Worm (Caenorhabditis elegans) whole organism, early embryonic: Measurements from ENCODE around the gene elc-2.

Source experiments
- B0310.2 ChIP-seq: sonication (generic microtip); optimal IDR thresholded peaks from 2 replicates; lab custom pipeline; 2016; ENCODE audit warnings: mild to moderate bottlenecking, missing genetic modification characterization, missing compliant biosample characterization
- F13C5.2 ChIP-seq: sonication (generic microtip); optimal IDR thresholded peaks from 2 replicates; lab custom pipeline; 2017; ENCODE audit warnings: mild to moderate bottlenecking, missing genetic modification characterization, inconsistent platforms, missing compliant biosample characterization
- aly-1 ChIP-seq: sonication (generic microtip); optimal IDR thresholded peaks from 2 replicates; lab custom pipeline; 2016; ENCODE audit warnings: missing genetic modification characterization, missing compliant biosample characterization
- ama-1 ChIP-seq: fragments of 150-350 bp; optimal IDR thresholded peaks from 2 replicates; lab custom pipeline; 2014
- ceh-13 ChIP-seq: fragments of 200-800 bp; sonication (Bioruptor generic); optimal IDR thresholded peaks from 2 replicates; lab custom pipeline; 2018; ENCODE audit warnings: mild to moderate bottlenecking, missing genetic modification characterization, missing compliant biosample characterization
- ceh-36 ChIP-seq: sonication (generic microtip); optimal IDR thresholded peaks from 2 replicates; lab custom pipeline; 2016; ENCODE audit warnings: missing genetic modification characterization, inconsistent platforms, missing compliant biosample characterization
- ets-7 ChIP-seq: sonication (generic microtip); optimal IDR thresholded peaks from 2 replicates; lab custom pipeline; 2016; ENCODE audit warnings: missing genotype, missing genetic modification characterization, missing compliant biosample characterization
- flt-1 ChIP-seq: fragments of 200-800 bp; sonication (Bioruptor generic); IDR thresholded peaks from 2 replicates; pipeline ENCODE4 v1.3.6; 2022; ENCODE audit warnings: missing genetic modification characterization, missing compliant biosample characterization
- hmbx-1 ChIP-seq: sonication (generic microtip); optimal IDR thresholded peaks from 2 replicates; lab custom pipeline; 2016; ENCODE audit warnings: mild to moderate bottlenecking, missing genetic modification characterization, missing compliant biosample characterization
- hmg-4 ChIP-seq: fragments of 200-800 bp; sonication (Bioruptor generic); optimal IDR thresholded peaks from 2 replicates; lab custom pipeline; 2018; ENCODE audit warnings: mild to moderate bottlenecking, missing genetic modification characterization, missing compliant biosample characterization
- hnd-1 ChIP-seq: sonication (generic microtip); optimal IDR thresholded peaks from 2 replicates; lab custom pipeline; 2016; ENCODE audit warnings: missing genetic modification characterization, missing compliant biosample characterization
- pes-1 ChIP-seq: fragments of 200-800 bp; sonication (Bioruptor generic); IDR thresholded peaks from 2 replicates; pipeline ENCODE4 v1.3.6; 2022; ENCODE audit warnings: missing genetic modification reagents, missing genetic modification characterization, missing compliant biosample characterization
- scrt-1 ChIP-seq: fragments of 200-800 bp; sonication (Bioruptor generic); IDR thresholded peaks from 2 replicates; pipeline ENCODE4 v1.3.6; 2022; ENCODE audit warnings: missing genetic modification characterization, missing compliant biosample characterization
- sea-1 ChIP-seq: fragments of 200-800 bp; sonication (Bioruptor generic); conservative IDR thresholded peaks from 2 replicates; pipeline ENCODE4 v1.3.6; 2022; ENCODE audit warnings: missing genetic modification characterization, missing compliant biosample characterization
- tbx-11 ChIP-seq: fragments of 200-800 bp; sonication (Bioruptor generic); IDR thresholded peaks from 2 replicates; pipeline ENCODE4 v1.3.6; 2022; ENCODE audit warnings: missing genetic modification characterization, missing compliant biosample characterization
- tbx-37 ChIP-seq: fragments of 200-800 bp; sonication (Bioruptor generic); conservative IDR thresholded peaks from 2 replicates; pipeline ENCODE4 v1.3.6; 2022; ENCODE audit warnings: missing genetic modification reagents, missing genetic modification characterization, missing compliant biosample characterization
- tra-4 ChIP-seq: sonication (generic microtip); optimal IDR thresholded peaks from 2 replicates; lab custom pipeline; 2017; ENCODE audit warnings: missing genetic modification characterization, missing compliant biosample characterization

elc-2 gene

ce11 chrX:1737606-1738005, 40.3 kb downstream of the elc-2 start, which contains the start of gene F07G6.10:
Gene F07G6.10, plus strand, starts transcription at chrX:1737906.
- no peak for TF ChIP-seq tra-4 (tag; lab: Kevin White, UChicago)
- no peak for TF ChIP-seq hmbx-1 (tag; lab: Kevin White, UChicago)
- no peak for TF ChIP-seq flt-1
- TF ChIP-seq ets-7 (tag; lab: Kevin White, UChicago), result no peak
- TF ChIP-seq tbx-11, result no peak
- TF ChIP-seq ama-1 (lab: Kevin White, UChicago), result no peak
- no peak for TF ChIP-seq ceh-13 (GFP tag; lab: Kevin White, UChicago)
- no peak for TF ChIP-seq F13C5.2 (tag; lab: Kevin White, UChicago)
- no peak for TF ChIP-seq tbx-37 (GFP tag; lab: Robert Waterston, UW)
- TF ChIP-seq hnd-1, result no peak
- TF ChIP-seq scrt-1 (GFP tag; lab: Robert Waterston, UW), result no peak
- no peak for TF ChIP-seq ceh-36 (tag; lab: Kevin White, UChicago)
- no peak for TF ChIP-seq pes-1 (GFP tag; lab: Robert Waterston, UW)
- no peak for TF ChIP-seq aly-1
- TF ChIP-seq hmg-4 (GFP tag; lab: Kevin White, UChicago), result no peak
- TF ChIP-seq sea-1 (GFP tag; lab: Robert Waterston, UW), result no peak
- no peak for TF ChIP-seq B0310.2 (tag; lab: Kevin White, UChicago)

- TF ChIP-seq flt-1, result no peak
- TF ChIP-seq ceh-13 (GFP tag; lab: Kevin White, UChicago), result no peak
- TF ChIP-seq ets-7 (tag; lab: Kevin White, UChicago), result no peak
- no peak for TF ChIP-seq pes-1 (GFP tag; lab: Robert Waterston, UW)
- TF ChIP-seq hmg-4 (GFP tag; lab: Kevin White, UChicago), result no peak
- no peak for TF ChIP-seq tbx-37 (GFP tag; lab: Robert Waterston, UW)
- no peak for TF ChIP-seq aly-1
- no peak for TF ChIP-seq tra-4 (tag; lab: Kevin White, UChicago)
- no peak for TF ChIP-seq ceh-36 (tag; lab: Kevin White, UChicago)
- no peak for TF ChIP-seq hnd-1
- no peak for TF ChIP-seq tbx-11
- TF ChIP-seq scrt-1 (GFP tag; lab: Robert Waterston, UW), result no peak
- TF ChIP-seq ama-1 (lab: Kevin White, UChicago), result no peak
Observed at ce11 chrX:1735941-1736340, 41.9 kb downstream of the elc-2 start, which contains the start of gene F07G6.12. Gene F07G6.12, plus strand, starts transcription at chrX:1736241.

ce11 chrX:1729558-1729957, 48.3 kb downstream of the elc-2 start, which contains the start of gene dgn-3:
Gene dgn-3, plus strand, starts transcription at chrX:1729858.
- no peak for TF ChIP-seq ama-1 (lab: Kevin White, UChicago)
- TF ChIP-seq tbx-37 (GFP tag; lab: Robert Waterston, UW), result no peak
- TF ChIP-seq ceh-13 (GFP tag; lab: Kevin White, UChicago), result no peak
- TF ChIP-seq hmbx-1 (tag; lab: Kevin White, UChicago), result no peak
- no peak for TF ChIP-seq pes-1 (GFP tag; lab: Robert Waterston, UW)
